Worm (Caenorhabditis elegans): ENCODE results near the gene ints-5.
A peak's percentile ranks its signal among the peaks of the same experiment; 100 is the strongest.

ints-5 gene

ce11 chrV:18579684-18580083, 45.9 kb downstream of the ints-5 start, which contains the start of gene Y51A2D.13:
Y51A2D.13 (minus strand) TSS chrV:18579784.
- TF ChIP-seq ceh-6 (GFP tag; optimal IDR thresholded peaks at IDR 0.05) (no peak), unc-3 (GFP tag; conservative IDR thresholded peaks at IDR 0.05) (no peak), unc-3 (tag; optimal IDR thresholded peaks at IDR 0.05) (no peak), fkh-10 (GFP tag; optimal IDR thresholded peaks at IDR 0.05) (no peak), fkh-6 (tag; optimal IDR thresholded peaks at IDR 0.05) (no peak), ama-1 (optimal IDR thresholded peaks at IDR 0.05) (no peak), sox-4 (tag; optimal IDR thresholded peaks at IDR 0.05) (no peak), unc-55 (GFP tag; optimal IDR thresholded peaks at IDR 0.05) (no peak), ztf-16 (tag; optimal IDR thresholded peaks at IDR 0.05) (no peak), zip-5 (tag; optimal IDR thresholded peaks at IDR 0.05) (no peak), ets-4 (tag; optimal IDR thresholded peaks at IDR 0.05) (no peak), unc-86 (tag; optimal IDR thresholded peaks at IDR 0.05) (no peak), madf-2 (tag; optimal IDR thresholded peaks at IDR 0.05) (no peak), hlh-6 (tag; optimal IDR thresholded peaks at IDR 0.05) (no peak), pha-2 (tag; optimal IDR thresholded peaks at IDR 0.05) (no peak), C38D4.7 (GFP tag; optimal IDR thresholded peaks at IDR 0.05) (no peak), nhr-11 (tag; optimal IDR thresholded peaks at IDR 0.05) (no peak), ceh-45 (GFP tag; IDR thresholded peaks at IDR 0.05) (no peak), pag-3 (tag; optimal IDR thresholded peaks at IDR 0.05; ENCODE audit: borderline replicate concordance) (no peak), ttx-3 (tag; optimal IDR thresholded peaks at IDR 0.05) (no peak)

ce11 chrV:18581393-18582113, 47.8 kb downstream of the ints-5 start:
- TF ChIP-seq dmd-4 (tag; optimal IDR thresholded peaks at IDR 0.05; ENCODE audit: borderline replicate concordance) (no peak), ceh-18 (tag; optimal IDR thresholded peaks at IDR 0.05) (peak; percentile 67), ref-2 (tag; optimal IDR thresholded peaks at IDR 0.05) (no peak), rnt-1 (tag; optimal IDR thresholded peaks at IDR 0.05) (peak; percentile 38), tbx-2 (tag; optimal IDR thresholded peaks at IDR 0.05) (peak; percentile 15), F13H6.1 (tag; optimal IDR thresholded peaks at IDR 0.05) (no peak), dve-1 (tag; optimal IDR thresholded peaks at IDR 0.05) (peak; percentile 83), hlh-30 (tag; optimal IDR thresholded peaks at IDR 0.05; ENCODE audit: insufficient read depth) (peak; percentile 11), unc-55 (GFP tag; optimal IDR thresholded peaks at IDR 0.05) (peak; percentile 97), tbx-7 (tag; optimal IDR thresholded peaks at IDR 0.05) (no peak)

- TF ChIP-seq eyg-1 (tag; optimal IDR thresholded peaks at IDR 0.05) = no peak
- TF ChIP-seq pat-9 (tag; optimal IDR thresholded peaks at IDR 0.05) = no peak
- TF ChIP-seq rnt-1 (tag; optimal IDR thresholded peaks at IDR 0.05) = no peak
- no peak for TF ChIP-seq nhr-11 (tag; optimal IDR thresholded peaks at IDR 0.05)
These were observed 48.6 kb downstream of the ints-5 start, which contains the start of gene txt-14 for ce11 chrV:18582358-18582757. txt-14 (plus strand) TSS chrV:18582658.

ce11 chrV:18585102-18585501, 51.3 kb downstream of the ints-5 start:
- TF ChIP-seq hlh-15 (tag; optimal IDR thresholded peaks at IDR 0.05) = no peak

ce11 chrV:18586954-18587353, 53.2 kb downstream of the ints-5 start:
- no peak for TF ChIP-seq fkh-6 (tag; optimal IDR thresholded peaks at IDR 0.05)
- no peak for TF ChIP-seq pha-2 (tag; optimal IDR thresholded peaks at IDR 0.05)
- TF ChIP-seq lin-11 (tag; optimal IDR thresholded peaks at IDR 0.05) = no peak
- no peak for TF ChIP-seq ceh-14 (tag; optimal IDR thresholded peaks at IDR 0.05)
- no peak for TF ChIP-seq eyg-1 (tag; optimal IDR thresholded peaks at IDR 0.05)
- TF ChIP-seq odd-2 (tag; optimal IDR thresholded peaks at IDR 0.05) = no peak
- TF ChIP-seq ama-1 (optimal IDR thresholded peaks at IDR 0.05) = no peak
- TF ChIP-seq nhr-11 (tag; optimal IDR thresholded peaks at IDR 0.05) = no peak
- TF ChIP-seq hlh-13 (GFP tag; optimal IDR thresholded peaks at IDR 0.05) = no peak
- no peak for TF ChIP-seq hlh-30 (tag; optimal IDR thresholded peaks at IDR 0.05; ENCODE audit: insufficient read depth)
- TF ChIP-seq ceh-2 (tag; optimal IDR thresholded peaks at IDR 0.05) = no peak
- TF ChIP-seq tbx-2 (tag; optimal IDR thresholded peaks at IDR 0.05) = no peak
- TF ChIP-seq ztf-16 (tag; optimal IDR thresholded peaks at IDR 0.05) = no peak
- no peak for TF ChIP-seq zip-5 (tag; optimal IDR thresholded peaks at IDR 0.05)
- no peak for TF ChIP-seq syd-9 (tag; optimal IDR thresholded peaks at IDR 0.05)
- TF ChIP-seq ceh-48 (tag; optimal IDR thresholded peaks at IDR 0.05) = no peak
- TF ChIP-seq ceh-18 (tag; optimal IDR thresholded peaks at IDR 0.05) = no peak
- TF ChIP-seq gmeb-2 (tag; optimal IDR thresholded peaks at IDR 0.05) = no peak
- no peak for TF ChIP-seq dmd-4 (tag; optimal IDR thresholded peaks at IDR 0.05; ENCODE audit: borderline replicate concordance)
- no peak for TF ChIP-seq hlh-6 (tag; optimal IDR thresholded peaks at IDR 0.05)

Data from whole organism, late embryonic.